Fruit fly (Drosophila melanogaster) whole organism: Measurements from ENCODE around the gene CG12985.

ENCODE experiments used
- CG8478 ChIP-seq: fragments of >200 bp; optimal IDR thresholded peaks from 2 replicates; lab custom pipeline; 2018; ENCODE audit warnings: inconsistent platforms
- Dll ChIP-seq: fragments of >200 bp; optimal IDR thresholded peaks from 2 replicates; lab custom pipeline; 2017
- pan ChIP-seq: fragments of >200 bp; optimal IDR thresholded peaks from 2 replicates; lab custom pipeline; 2017

dm6 chrX:17852457-17852856, 31.1 kb upstream of the CG12985 start, which contains the start of gene CG32554:
- no peak for TF ChIP-seq CG8478 (lab: Kevin White, UChicago)
- TF ChIP-seq Dll (lab: Kevin White, UChicago) = no peak
- TF ChIP-seq pan (lab: Kevin White, UChicago) = no peak
